Fruit fly (Drosophila melanogaster): Measurements from ENCODE around the gene CG4783.

Gene CG4783

dm6 chr3R:19985376-19985775 is 37.1 kb downstream of the CG4783 start:
- TF ChIP-seq EcR (GFP tag; optimal IDR thresholded peaks at IDR 0.05) (no peak), CG8478 (optimal IDR thresholded peaks at IDR 0.05) (no peak), usp (GFP tag; optimal IDR thresholded peaks at IDR 0.05) (no peak), pan (optimal IDR thresholded peaks at IDR 0.05) (no peak), psq (optimal IDR thresholded peaks at IDR 0.05) (no peak), Dll (optimal IDR thresholded peaks at IDR 0.05) (no peak)

dm6 chr3R:19995408-19995807 is 47.2 kb downstream of the CG4783 start:
- TF ChIP-seq pan (optimal IDR thresholded peaks at IDR 0.05) (no peak), Dll (optimal IDR thresholded peaks at IDR 0.05) (no peak), usp (GFP tag; optimal IDR thresholded peaks at IDR 0.05) (no peak), CG8478 (optimal IDR thresholded peaks at IDR 0.05) (no peak), EcR (GFP tag; optimal IDR thresholded peaks at IDR 0.05) (no peak)

dm6 chr3R:19996433-19996832 is 48.2 kb downstream of the CG4783 start:
- no peak for TF ChIP-seq EcR (GFP tag; optimal IDR thresholded peaks at IDR 0.05)
- no peak for TF ChIP-seq usp (GFP tag; optimal IDR thresholded peaks at IDR 0.05)
- no peak for TF ChIP-seq psq (optimal IDR thresholded peaks at IDR 0.05)
- no peak for TF ChIP-seq CG8478 (optimal IDR thresholded peaks at IDR 0.05)
- no peak for TF ChIP-seq pan (optimal IDR thresholded peaks at IDR 0.05)
- no peak for TF ChIP-seq Dll (optimal IDR thresholded peaks at IDR 0.05)

dm6 chr3R:19997526-19998070 is 49.4 kb downstream of the CG4783 start:
- TF ChIP-seq EcR (GFP tag; optimal IDR thresholded peaks at IDR 0.05), result no peak

- TF ChIP-seq Dll (optimal IDR thresholded peaks at IDR 0.05), result no peak
- TF ChIP-seq usp (GFP tag; optimal IDR thresholded peaks at IDR 0.05), result no peak
Measured at dm6 chr3R:19998418-19998817, 50.2 kb downstream of the CG4783 start.
